Fruit fly (Drosophila melanogaster): ENCODE measurements around the gene CG13005.
A peak's percentile ranks its signal among the peaks of the same experiment; 100 is the strongest.

Gene CG13005

dm6 chrX:16781055-16781454 is 22.4 kb upstream of the CG13005 start (continued):
- no peak for TF ChIP-seq Nf-YC (tag; optimal IDR thresholded peaks at IDR 0.05)
- no peak for TF ChIP-seq corto (GFP tag; optimal IDR thresholded peaks at IDR 0.05)
- peak; percentile 11 for TF ChIP-seq CG2712 (tag; optimal IDR thresholded peaks at IDR 0.05)
- no peak for TF ChIP-seq dmrt11E (tag; optimal IDR thresholded peaks at IDR 0.05)
- TF ChIP-seq Mrtf (GFP tag; IDR thresholded peaks at IDR 0.05), result no peak
- TF ChIP-seq lilli (GFP tag; optimal IDR thresholded peaks at IDR 0.05), result peak; percentile 38
- TF ChIP-seq phol (tag; optimal IDR thresholded peaks at IDR 0.05), result peak; percentile 11
- TF ChIP-seq CG1792 (GFP tag; optimal IDR thresholded peaks at IDR 0.05), result no peak
- 0 out of 3 replicates have a peak, but pooled peaks have one; percentile 21 for TF ChIP-seq ci (GFP tag; IDR thresholded peaks at IDR 0.05)
- TF ChIP-seq cg (GFP tag; optimal IDR thresholded peaks at IDR 0.05), result no peak
- TF ChIP-seq CG16863 (GFP tag; optimal IDR thresholded peaks at IDR 0.05), result peak; percentile 43
- no peak for TF ChIP-seq gcm2 (GFP tag; optimal IDR thresholded peaks at IDR 0.05)
- 0 out of 3 replicates have a peak, but pooled peaks have one; percentile 20 for TF ChIP-seq H15 (GFP tag; IDR thresholded peaks at IDR 0.05)
- TF ChIP-seq Bteb2 (GFP tag; optimal IDR thresholded peaks at IDR 0.05), result no peak
- no peak for TF ChIP-seq CG3838 (GFP tag; optimal IDR thresholded peaks at IDR 0.05)
- no peak for TF ChIP-seq Jarid2 (GFP tag; optimal IDR thresholded peaks at IDR 0.05)
- peak; percentile 16 for TF ChIP-seq CG1603 (tag; optimal IDR thresholded peaks at IDR 0.05)
- TF ChIP-seq CG15073 (GFP tag; optimal IDR thresholded peaks at IDR 0.05), result no peak
- TF ChIP-seq MTF-1 (GFP tag; optimal IDR thresholded peaks at IDR 0.05; ENCODE audit: borderline replicate concordance), result no peak
- TF ChIP-seq Aef1 (GFP tag; IDR thresholded peaks at IDR 0.05), result no peak
- TF ChIP-seq al (GFP tag; IDR thresholded peaks at IDR 0.05), result peak; percentile 30; the same call in 1 of the 2 replicates
- peak; percentile 59; the same call in 1 of the 2 replicates for TF ChIP-seq CG9932 (GFP tag; IDR thresholded peaks at IDR 0.05)
- TF ChIP-seq nerfin-2 (GFP tag; IDR thresholded peaks at IDR 0.05; ENCODE audit: partially characterized antibody), result no peak
- TF ChIP-seq CG6654 (GFP tag; optimal IDR thresholded peaks at IDR 0.05), result no peak
- no peak for TF ChIP-seq CG30431 (GFP tag; optimal IDR thresholded peaks at IDR 0.05)
- TF ChIP-seq twi (tag; optimal IDR thresholded peaks at IDR 0.05), result no peak
- TF ChIP-seq sens-2 (GFP tag; IDR thresholded peaks at IDR 0.05), result no peak
- no peak for TF ChIP-seq ab (GFP tag; optimal IDR thresholded peaks at IDR 0.05)
- no peak for TF ChIP-seq repo (GFP tag; optimal IDR thresholded peaks at IDR 0.05)
- peak; percentile 46 for TF ChIP-seq CG13624 (GFP tag; optimal IDR thresholded peaks at IDR 0.05)
- TF ChIP-seq gcm (GFP tag; optimal IDR thresholded peaks at IDR 0.05), result no peak
- TF ChIP-seq caup (GFP tag; optimal IDR thresholded peaks at IDR 0.05; ENCODE audit: severe bottlenecking), result peak; percentile 34
- TF ChIP-seq seq (GFP tag; IDR thresholded peaks at IDR 0.05), result peak; percentile 27; the same call in 1 of the 2 replicates
- TF ChIP-seq Kr (GFP tag; optimal IDR thresholded peaks at IDR 0.05), result no peak
- TF ChIP-seq B-H1 (GFP tag; IDR thresholded peaks at IDR 0.05), result no peak
- peak; percentile 35 for TF ChIP-seq Fer1 (GFP tag; optimal IDR thresholded peaks at IDR 0.05)
- no peak for TF ChIP-seq bsh (GFP tag; optimal IDR thresholded peaks at IDR 0.05)
- no peak for TF ChIP-seq CG1233 (GFP tag; optimal IDR thresholded peaks at IDR 0.05)
- TF ChIP-seq CG11093 (GFP tag; IDR thresholded peaks at IDR 0.05), result no peak
- TF ChIP-seq zen (tag; optimal IDR thresholded peaks at IDR 0.05), result no peak
- TF ChIP-seq CG2129 (GFP tag; IDR thresholded peaks at IDR 0.05; ENCODE audit: partially characterized antibody), result no peak
- TF ChIP-seq CG2875 (GFP tag; optimal IDR thresholded peaks at IDR 0.05), result no peak
- no peak for TF ChIP-seq CG15479 (GFP tag; optimal IDR thresholded peaks at IDR 0.05)
- TF ChIP-seq CG11696 (GFP tag; IDR thresholded peaks at IDR 0.05), result peak; percentile 19; the same call in 1 of the 2 replicates
- TF ChIP-seq tna (GFP tag; IDR thresholded peaks at IDR 0.05; ENCODE audit: partially characterized antibody), result no peak
- TF ChIP-seq tgo (GFP tag; IDR thresholded peaks at IDR 0.05), result no peak
- peak; percentile 50; the same call in 1 of the 2 replicates for TF ChIP-seq CG6689 (GFP tag; IDR thresholded peaks at IDR 0.05)
- TF ChIP-seq CG6813 (GFP tag; optimal IDR thresholded peaks at IDR 0.05), result no peak
- peak; percentile 43 for TF ChIP-seq grau (tag; optimal IDR thresholded peaks at IDR 0.05)
- TF ChIP-seq HmgD (GFP tag; optimal IDR thresholded peaks at IDR 0.05), result no peak
- no peak for TF ChIP-seq CG8281 (tag; optimal IDR thresholded peaks at IDR 0.05)

Data from whole organism, embryonic.